Fruit fly (Drosophila melanogaster): ENCODE measurements around the gene Hsp68.

The Hsp68 gene

DNA sequence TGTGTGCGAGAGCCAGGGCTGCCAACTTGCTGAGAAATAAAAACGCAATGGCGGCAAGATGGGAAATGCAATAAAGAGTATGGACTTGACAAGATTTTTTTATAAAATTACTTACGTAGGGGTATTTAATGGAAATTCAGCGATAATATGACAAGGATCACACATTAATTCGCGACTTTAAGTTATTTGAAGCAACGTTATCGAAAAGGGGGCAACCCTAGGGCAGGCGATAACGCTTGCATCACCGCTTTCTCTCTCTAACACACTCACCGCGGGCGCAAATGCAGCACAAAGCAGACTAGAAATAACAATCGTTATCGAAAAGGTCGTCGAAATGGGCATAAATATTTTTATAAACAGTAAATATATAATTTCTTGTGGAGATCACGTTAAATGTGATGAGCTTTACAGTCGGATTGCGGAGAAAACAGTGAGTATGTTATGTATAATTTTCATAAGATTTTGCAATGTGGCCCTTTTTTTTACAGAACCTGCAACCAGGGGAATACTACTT is 9.1 kb downstream of the Hsp68 start, which contains the start of gene Rox8 (continued):
- peak; percentile 67 for TF ChIP-seq Ets65A (GFP tag)
- TF ChIP-seq eyg (GFP tag; optimal IDR thresholded peaks at IDR 0.05): no peak
- peak; percentile 20 for TF ChIP-seq mirr (GFP tag; optimal IDR thresholded peaks at IDR 0.05)
- TF ChIP-seq pum (GFP tag; optimal IDR thresholded peaks at IDR 0.05): peak; percentile 27
- no peak; the same call in 1 of the 2 replicates for TF ChIP-seq tna (GFP tag; IDR thresholded peaks at IDR 0.05; ENCODE audit: partially characterized antibody)
- TF ChIP-seq CG17328 (GFP tag; IDR thresholded peaks at IDR 0.05): no peak
- peak; percentile 50 for TF ChIP-seq CG2712 (tag; optimal IDR thresholded peaks at IDR 0.05)
- TF ChIP-seq esg (GFP tag; conservative IDR thresholded peaks at IDR 0.05): no peak; the same call in 1 of the 2 replicates
- TF ChIP-seq Oli (tag; optimal IDR thresholded peaks at IDR 0.05): no peak
- TF ChIP-seq Mes4 (GFP tag; optimal IDR thresholded peaks at IDR 0.05): peak; percentile 14
- no peak for TF ChIP-seq CG31365 (tag; optimal IDR thresholded peaks at IDR 0.05)
- TF ChIP-seq cwo (GFP tag; optimal IDR thresholded peaks at IDR 0.05): no peak
- TF ChIP-seq zfh1 (GFP tag; IDR thresholded peaks at IDR 0.05): no peak
- TF ChIP-seq jigr1 (GFP tag; IDR thresholded peaks at IDR 0.05): no peak
- TF ChIP-seq Atf3 (GFP tag; optimal IDR thresholded peaks at IDR 0.05): peak; percentile 52
- no peak for TF ChIP-seq rib (GFP tag; IDR thresholded peaks at IDR 0.05)
- TF ChIP-seq crol (GFP tag; IDR thresholded peaks at IDR 0.05): no peak
- peak; percentile 75 for TF ChIP-seq CG14710 (tag; optimal IDR thresholded peaks at IDR 0.05)
- peak; percentile 62 for TF ChIP-seq CG1603 (tag; optimal IDR thresholded peaks at IDR 0.05)
- peak; percentile 19 for TF ChIP-seq pfk (GFP tag; optimal IDR thresholded peaks at IDR 0.05)
- TF ChIP-seq sisA (GFP tag; IDR thresholded peaks at IDR 0.05): no peak
- peak; percentile 62 for TF ChIP-seq CG13424 (tag; optimal IDR thresholded peaks at IDR 0.05)
- TF ChIP-seq CG7357 (GFP tag; IDR thresholded peaks at IDR 0.05): no peak
- peak; percentile 4 for TF ChIP-seq CG8089 (GFP tag; optimal IDR thresholded peaks at IDR 0.05)
- TF ChIP-seq CG4424 (GFP tag; optimal IDR thresholded peaks at IDR 0.05): peak; percentile 29
- no peak for TF ChIP-seq CG15011 (GFP tag; optimal IDR thresholded peaks at IDR 0.05)
- peak; percentile 93 for TF ChIP-seq sens (GFP tag)
- TF ChIP-seq CG17359 (tag; optimal IDR thresholded peaks at IDR 0.05): peak; percentile 22
- no peak for TF ChIP-seq CG9215 (GFP tag; IDR thresholded peaks at IDR 0.05)
- TF ChIP-seq Lpt (GFP tag; optimal IDR thresholded peaks at IDR 0.05): no peak
- TF ChIP-seq CG6254 (GFP tag; optimal IDR thresholded peaks at IDR 0.05): peak; percentile 20
- no peak for TF ChIP-seq Optix (GFP tag; IDR thresholded peaks at IDR 0.05)
- TF ChIP-seq otp (GFP tag; IDR thresholded peaks at IDR 0.05): 0 out of 3 replicates have a peak, but pooled peaks have one; percentile 30
- peak; percentile 18 for TF ChIP-seq her (GFP tag; optimal IDR thresholded peaks at IDR 0.05)
- TF ChIP-seq Six4 (GFP tag; optimal IDR thresholded peaks at IDR 0.05): no peak
- no peak for TF ChIP-seq CG10274 (GFP tag; optimal IDR thresholded peaks at IDR 0.05)
- peak; percentile 73 for TF ChIP-seq CG15514 (GFP tag; optimal IDR thresholded peaks at IDR 0.05)
- no peak for TF ChIP-seq br (optimal IDR thresholded peaks at IDR 0.05)
- TF ChIP-seq kay (GFP tag; optimal IDR thresholded peaks at IDR 0.05): peak; percentile 26
- TF ChIP-seq CG6654 (GFP tag; optimal IDR thresholded peaks at IDR 0.05): no peak
- no peak for TF ChIP-seq pnt (GFP tag; optimal IDR thresholded peaks at IDR 0.05)
- TF ChIP-seq ara (GFP tag; IDR thresholded peaks at IDR 0.05): 0 out of 2 replicates have a peak, but pooled peaks have one; percentile 12
- no peak for TF ChIP-seq ac (GFP tag; optimal IDR thresholded peaks at IDR 0.05)
- peak; percentile 31 for TF ChIP-seq NC2β (GFP tag; optimal IDR thresholded peaks at IDR 0.05)
- TF ChIP-seq CG7987 (GFP tag; optimal IDR thresholded peaks at IDR 0.05): no peak
- peak; percentile 47; the same call in 1 of the 3 replicates for TF ChIP-seq knrl (GFP tag; IDR thresholded peaks at IDR 0.05; ENCODE audit: partially characterized antibody)
- TF ChIP-seq tap (tag; optimal IDR thresholded peaks at IDR 0.05): peak; percentile 31
- no peak for TF ChIP-seq vfl (GFP tag; optimal IDR thresholded peaks at IDR 0.05)
- peak; percentile 67 for TF ChIP-seq CG1832 (GFP tag; optimal IDR thresholded peaks at IDR 0.05)
- no peak for TF ChIP-seq z (GFP tag; IDR thresholded peaks at IDR 0.05)
- TF ChIP-seq CG16863 (GFP tag; optimal IDR thresholded peaks at IDR 0.05): peak; percentile 11
- TF ChIP-seq disco-r (GFP tag; optimal IDR thresholded peaks at IDR 0.05): no peak

Data from whole organism, embryonic.